Fruit fly (Drosophila melanogaster): ENCODE results near the gene Arl2.

Gene Arl2

dm6 chr3R:8355579-8355978 is 14.7 kb downstream of the Arl2 start (continued):
- peak; percentile 92 for TF ChIP-seq CG17385 (GFP tag; optimal IDR thresholded peaks at IDR 0.05)
- TF ChIP-seq ro (GFP tag; IDR thresholded peaks at IDR 0.05): peak; percentile 80
- TF ChIP-seq CG31441 (GFP tag; IDR thresholded peaks at IDR 0.05): peak; percentile 76
- peak; percentile 79 for TF ChIP-seq MTF-1 (GFP tag; optimal IDR thresholded peaks at IDR 0.05; ENCODE audit: borderline replicate concordance)
- peak; percentile 70 for TF ChIP-seq Spps (tag; optimal IDR thresholded peaks at IDR 0.05)
- TF ChIP-seq yki (optimal IDR thresholded peaks at IDR 0.05): no peak
- TF ChIP-seq CG1792 (GFP tag; optimal IDR thresholded peaks at IDR 0.05): peak; percentile 89
- peak; percentile 16 for TF ChIP-seq twi (tag; optimal IDR thresholded peaks at IDR 0.05)
- TF ChIP-seq CG10366 (GFP tag; IDR thresholded peaks at IDR 0.05): peak; percentile 94
- peak; percentile 98 for TF ChIP-seq lab (GFP tag; optimal IDR thresholded peaks at IDR 0.05)
- peak; percentile 94 for TF ChIP-seq Mrtf (GFP tag; IDR thresholded peaks at IDR 0.05)
- TF ChIP-seq pnt (GFP tag; optimal IDR thresholded peaks at IDR 0.05): peak; percentile 95
- no peak for TF ChIP-seq zen2 (GFP tag; IDR thresholded peaks at IDR 0.05; ENCODE audit: partially characterized antibody)
- TF ChIP-seq disco-r (GFP tag; optimal IDR thresholded peaks at IDR 0.05): peak; percentile 94
- TF ChIP-seq CG12219 (GFP tag; optimal IDR thresholded peaks at IDR 0.05): peak; percentile 94
- no peak for TF ChIP-seq br (optimal IDR thresholded peaks at IDR 0.05)
- peak; percentile 96 for TF ChIP-seq lmd (GFP tag; IDR thresholded peaks at IDR 0.05)
- TF ChIP-seq CG9609 (GFP tag; optimal IDR thresholded peaks at IDR 0.05): peak; percentile 96
- TF ChIP-seq gsb-n (tag; optimal IDR thresholded peaks at IDR 0.05): peak; percentile 83
- peak; percentile 82 for TF ChIP-seq bowl (GFP tag; IDR thresholded peaks at IDR 0.05)
- no peak for TF ChIP-seq CG10431 (GFP tag; optimal IDR thresholded peaks at IDR 0.05)
- peak; percentile 77 for TF ChIP-seq CG1529 (GFP tag; optimal IDR thresholded peaks at IDR 0.05)
- TF ChIP-seq CG14441 (GFP tag; IDR thresholded peaks at IDR 0.05): peak; percentile 94
- peak; percentile 90 for TF ChIP-seq ttk (GFP tag; IDR thresholded peaks at IDR 0.05)
- peak; percentile 93 for TF ChIP-seq bcd (GFP tag; optimal IDR thresholded peaks at IDR 0.05)
- TF ChIP-seq cg (GFP tag; optimal IDR thresholded peaks at IDR 0.05): no peak
- no peak for TF ChIP-seq CG8478 (optimal IDR thresholded peaks at IDR 0.05)
- peak; percentile 91 for TF ChIP-seq CG13296 (GFP tag; optimal IDR thresholded peaks at IDR 0.05)
- TF ChIP-seq Chrac-16 (GFP tag; optimal IDR thresholded peaks at IDR 0.05): peak; percentile 95
- TF ChIP-seq Sox102F (GFP tag; optimal IDR thresholded peaks at IDR 0.05): peak; percentile 96
- peak; percentile 84 for TF ChIP-seq NC2α (GFP tag; optimal IDR thresholded peaks at IDR 0.05)
- peak; percentile 95 for TF ChIP-seq CG15269 (tag; optimal IDR thresholded peaks at IDR 0.05)
- peak; percentile 97 for TF ChIP-seq row (GFP tag; IDR thresholded peaks at IDR 0.05)
- TF ChIP-seq pb (GFP tag; optimal IDR thresholded peaks at IDR 0.05): peak; percentile 96
- TF ChIP-seq CG10147 (GFP tag; optimal IDR thresholded peaks at IDR 0.05): peak; percentile 97
- TF ChIP-seq CG13123 (GFP tag; optimal IDR thresholded peaks at IDR 0.05): peak; percentile 92
- TF ChIP-seq CHES-1-like (GFP tag; optimal IDR thresholded peaks at IDR 0.05): peak; percentile 97
- TF ChIP-seq vfl (GFP tag; optimal IDR thresholded peaks at IDR 0.05): peak; percentile 91
- TF ChIP-seq YL-1 (GFP tag; optimal IDR thresholded peaks at IDR 0.05): peak; percentile 79
- peak; percentile 90 for TF ChIP-seq H15 (GFP tag; IDR thresholded peaks at IDR 0.05)
- TF ChIP-seq knrl (GFP tag; IDR thresholded peaks at IDR 0.05; ENCODE audit: partially characterized antibody): no peak
- no peak for TF ChIP-seq CG42726 (GFP tag; IDR thresholded peaks at IDR 0.05; ENCODE audit: partially characterized antibody)
- peak; percentile 69; the same call in 1 of the 2 replicates for TF ChIP-seq gt (GFP tag; IDR thresholded peaks at IDR 0.05)
- TF ChIP-seq nau (GFP tag; optimal IDR thresholded peaks at IDR 0.05): peak; percentile 88
- TF ChIP-seq CG12071 (GFP tag; optimal IDR thresholded peaks at IDR 0.05): peak; percentile 96
- TF ChIP-seq Doc3 (GFP tag; IDR thresholded peaks at IDR 0.05; ENCODE audit: partially characterized antibody): no peak
- peak; percentile 91 for TF ChIP-seq NC2β (GFP tag; optimal IDR thresholded peaks at IDR 0.05)
- no peak for TF ChIP-seq vnd (GFP tag; IDR thresholded peaks at IDR 0.05; ENCODE audit: partially characterized antibody)
- TF ChIP-seq sqz (GFP tag; optimal IDR thresholded peaks at IDR 0.05): peak; percentile 88
- TF ChIP-seq sob (GFP tag; IDR thresholded peaks at IDR 0.05): peak; percentile 97
- peak; percentile 81 for TF ChIP-seq dimm (GFP tag; IDR thresholded peaks at IDR 0.05)
- peak; percentile 97 for TF ChIP-seq NK7.1 (GFP tag; optimal IDR thresholded peaks at IDR 0.05)

Measured in whole organism, embryonic.